Fruit fly (Drosophila melanogaster): ENCODE measurements around the gene sisA.

dm6 chrX:11367783-11368509 lies 45.8 kb upstream of the sisA start, which contains the start of the genes hop and Tim8:
- TF ChIP-seq CG8478 (optimal IDR thresholded peaks at IDR 0.05) (no peak), CTCF (optimal IDR thresholded peaks at IDR 0.05) (no peak)

All from S2 (cell line).